Fruit fly (Drosophila melanogaster) whole organism, wandering third instar larva: Measurements from ENCODE around the gene GV1.

Experiments used
- Abd-B ChIP-seq: fragments of >200 bp; optimal IDR thresholded peaks from 2 replicates; lab custom pipeline; 2017; ENCODE audit warnings: missing biosample characterization, missing genetic modification characterization
- CG32264 ChIP-seq: fragments of 200-800 bp; sonication (Bioruptor generic); optimal IDR thresholded peaks from 2 replicates; lab custom pipeline; 2016; ENCODE audit warnings: missing biosample characterization, missing genetic modification characterization
- CG9705 ChIP-seq: fragments of 200-800 bp; sonication (Bioruptor generic); optimal IDR thresholded peaks from 2 replicates; lab custom pipeline; 2018; ENCODE audit warnings: missing biosample characterization, mild to moderate bottlenecking, missing genetic modification characterization
- CrebA ChIP-seq: fragments of 200-800 bp; sonication (Bioruptor generic); optimal IDR thresholded peaks from 2 replicates; lab custom pipeline; 2016; ENCODE audit warnings: missing biosample characterization, mild to moderate bottlenecking, missing genetic modification characterization, borderline replicate concordance
- Dfd ChIP-seq: fragments of >200 bp; optimal IDR thresholded peaks from 2 replicates; lab custom pipeline; 2017; ENCODE audit warnings: missing biosample characterization, missing genetic modification characterization
- Dif ChIP-seq: fragments of 200-275, 200-300 bp; sonication (Bioruptor generic); optimal IDR thresholded peaks from 2 replicates; lab custom pipeline; 2018; ENCODE audit warnings: missing biosample characterization, missing genetic modification characterization; ENCODE audit not compliant: partially characterized antibody
- GATAd ChIP-seq: sonication (Bioruptor generic); optimal IDR thresholded peaks from 2 replicates; lab custom pipeline; 2016; ENCODE audit warnings: missing biosample characterization, missing genetic modification characterization
- HLH106 ChIP-seq: fragments of 200-800 bp; optimal IDR thresholded peaks from 3 replicates; lab custom pipeline; 2019; ENCODE audit warnings: missing biosample characterization, mild to moderate bottlenecking, missing genetic modification characterization, moderate library complexity
- Hnf4 ChIP-seq: fragments of 200-800 bp; sonication (Bioruptor generic); optimal IDR thresholded peaks from 2 replicates; lab custom pipeline; 2016; ENCODE audit warnings: missing biosample characterization, mild to moderate bottlenecking, missing genetic modification characterization
- Hr78 ChIP-seq: fragments of >200 bp; optimal IDR thresholded peaks from 2 replicates; lab custom pipeline; 2017; ENCODE audit warnings: missing biosample characterization, missing genetic modification characterization
- Hr83 ChIP-seq: fragments of 200-300 bp; sonication (Bioruptor generic); optimal IDR thresholded peaks from 2 replicates; lab custom pipeline; 2016; ENCODE audit warnings: missing biosample characterization, mild to moderate bottlenecking, missing genetic modification characterization, moderate library complexity; ENCODE audit not compliant: poor library complexity, severe bottlenecking
- Jra ChIP-seq: sonication (Bioruptor generic); optimal IDR thresholded peaks from 2 replicates; lab custom pipeline; 2016; ENCODE audit warnings: missing biosample characterization, missing genetic modification characterization
- Mio ChIP-seq: sonication (Bioruptor generic); optimal IDR thresholded peaks from 2 replicates; lab custom pipeline; 2016; ENCODE audit warnings: missing biosample characterization, missing genetic modification characterization
- Myc ChIP-seq: fragments of >200 bp; optimal IDR thresholded peaks from 2 replicates; lab custom pipeline; 2017
- N ChIP-seq: fragments of >200 bp; optimal IDR thresholded peaks from 2 replicates; lab custom pipeline; 2018; ENCODE audit warnings: missing biosample characterization, missing external identifiers, missing genetic modification characterization
- OdsH ChIP-seq: fragments of 200-800 bp; sonication (Bioruptor generic); optimal IDR thresholded peaks from 2 replicates; lab custom pipeline; 2016; ENCODE audit warnings: missing biosample characterization, mild to moderate bottlenecking, missing genetic modification characterization
- Rel ChIP-seq, 2 experiments: fragments of 200-800 bp; sonication (Bioruptor generic) in 1 of 2; optimal IDR thresholded peaks; 2 replicates in 1 of 2; 3 replicates in 1 of 2; lab custom pipeline; 2016 to 2019; ENCODE audit warnings: mild to moderate bottlenecking in 2 of 2, missing biosample characterization in 2 of 2, missing genetic modification characterization in 2 of 2, moderate library complexity in 1 of 2
- Sp1 ChIP-seq: fragments of 200-800 bp; sonication (Bioruptor generic); optimal IDR thresholded peaks from 3 replicates; lab custom pipeline; 2019; ENCODE audit warnings: missing biosample characterization, mild to moderate bottlenecking, missing genetic modification characterization, moderate library complexity
- Vsx2 ChIP-seq: fragments of 200-300, 225-300 bp; sonication (Bioruptor generic); optimal IDR thresholded peaks from 2 replicates; lab custom pipeline; 2018; ENCODE audit warnings: missing biosample characterization, missing genetic modification characterization; ENCODE audit not compliant: partially characterized antibody
- br ChIP-seq: fragments of 200-800 bp; sonication (Bioruptor generic); optimal IDR thresholded peaks from 2 replicates; lab custom pipeline; 2016; ENCODE audit warnings: missing biosample characterization, missing genetic modification characterization
- brk ChIP-seq: fragments of 200-800 bp; sonication (Bioruptor generic); optimal IDR thresholded peaks from 2 replicates; lab custom pipeline; 2016; ENCODE audit warnings: missing biosample characterization, mild to moderate bottlenecking, missing genetic modification characterization
- dl ChIP-seq, 2 experiments: fragments of 175-275, 200-275 bp in 1 of 2; fragments of 200-275 bp in 1 of 2; sonication (Bioruptor generic); optimal IDR thresholded peaks; lab custom pipeline; 2018; ENCODE audit warnings: mild to moderate bottlenecking in 2 of 2, missing biosample characterization in 2 of 2, missing genetic modification characterization in 2 of 2, moderate library complexity in 2 of 2; ENCODE audit not compliant: partially characterized antibody in 2 of 2, insufficient read depth in 1 of 2
- ey ChIP-seq: fragments of 200-800 bp; sonication (Bioruptor generic); optimal IDR thresholded peaks from 2 replicates; lab custom pipeline; 2016; ENCODE audit warnings: missing biosample characterization, missing genetic modification characterization
- foxo ChIP-seq, 2 experiments: fragments of 200-800 bp; sonication (Bioruptor generic); optimal IDR thresholded peaks; 2 replicates in 1 of 2; 3 replicates in 1 of 2; lab custom pipeline; 2016 to 2017; ENCODE audit warnings: missing biosample characterization in 2 of 2, missing genetic modification characterization in 2 of 2
- fru ChIP-seq: fragments of 200-800 bp; sonication (Bioruptor generic); optimal IDR thresholded peaks from 3 replicates; lab custom pipeline; 2016; ENCODE audit warnings: missing biosample characterization, mild to moderate bottlenecking, missing genetic modification characterization
- h ChIP-seq: fragments of 200-800 bp; sonication (Bioruptor generic); optimal IDR thresholded peaks from 3 replicates; lab custom pipeline; 2016; ENCODE audit warnings: missing biosample characterization, mild to moderate bottlenecking, missing genetic modification characterization
- jim ChIP-seq: fragments of 175-275, 200-325 bp; sonication (Bioruptor generic); optimal IDR thresholded peaks from 2 replicates; lab custom pipeline; 2016; ENCODE audit warnings: missing biosample characterization, mild to moderate bottlenecking, missing genetic modification characterization
- lola ChIP-seq: fragments of >200 bp; optimal IDR thresholded peaks from 2 replicates; lab custom pipeline; 2017; ENCODE audit warnings: missing biosample characterization, missing genetic modification characterization
- pan ChIP-seq: fragments of >200 bp; optimal IDR thresholded peaks from 2 replicates; lab custom pipeline; 2017
- psq ChIP-seq: fragments of 200-800 bp; sonication (Bioruptor generic); optimal IDR thresholded peaks from 3 replicates; lab custom pipeline; 2017; ENCODE audit warnings: missing biosample characterization, mild to moderate bottlenecking, missing genetic modification characterization, moderate library complexity
- rgr ChIP-seq: fragments of 200-800 bp; sonication (Bioruptor generic); optimal IDR thresholded peaks from 3 replicates; lab custom pipeline; 2016; ENCODE audit warnings: missing biosample characterization, mild to moderate bottlenecking, missing genetic modification characterization
- sage ChIP-seq: fragments of 200-800 bp; sonication (Bioruptor generic); optimal IDR thresholded peaks from 2 replicates; lab custom pipeline; 2016; ENCODE audit warnings: missing biosample characterization, mild to moderate bottlenecking, missing genetic modification characterization
- sv ChIP-seq: fragments of 200-800 bp; sonication (Bioruptor generic); optimal IDR thresholded peaks from 3 replicates; lab custom pipeline; 2016; ENCODE audit warnings: missing biosample characterization, missing genetic modification characterization
- tai ChIP-seq: sonication (Bioruptor generic); optimal IDR thresholded peaks from 2 replicates; lab custom pipeline; 2016; ENCODE audit warnings: missing biosample characterization, missing genetic modification characterization
- woc ChIP-seq: sonication (Bioruptor generic); optimal IDR thresholded peaks from 2 replicates; lab custom pipeline; 2016; ENCODE audit warnings: missing biosample characterization, mild to moderate bottlenecking, missing genetic modification characterization

GV1 gene

DNA sequence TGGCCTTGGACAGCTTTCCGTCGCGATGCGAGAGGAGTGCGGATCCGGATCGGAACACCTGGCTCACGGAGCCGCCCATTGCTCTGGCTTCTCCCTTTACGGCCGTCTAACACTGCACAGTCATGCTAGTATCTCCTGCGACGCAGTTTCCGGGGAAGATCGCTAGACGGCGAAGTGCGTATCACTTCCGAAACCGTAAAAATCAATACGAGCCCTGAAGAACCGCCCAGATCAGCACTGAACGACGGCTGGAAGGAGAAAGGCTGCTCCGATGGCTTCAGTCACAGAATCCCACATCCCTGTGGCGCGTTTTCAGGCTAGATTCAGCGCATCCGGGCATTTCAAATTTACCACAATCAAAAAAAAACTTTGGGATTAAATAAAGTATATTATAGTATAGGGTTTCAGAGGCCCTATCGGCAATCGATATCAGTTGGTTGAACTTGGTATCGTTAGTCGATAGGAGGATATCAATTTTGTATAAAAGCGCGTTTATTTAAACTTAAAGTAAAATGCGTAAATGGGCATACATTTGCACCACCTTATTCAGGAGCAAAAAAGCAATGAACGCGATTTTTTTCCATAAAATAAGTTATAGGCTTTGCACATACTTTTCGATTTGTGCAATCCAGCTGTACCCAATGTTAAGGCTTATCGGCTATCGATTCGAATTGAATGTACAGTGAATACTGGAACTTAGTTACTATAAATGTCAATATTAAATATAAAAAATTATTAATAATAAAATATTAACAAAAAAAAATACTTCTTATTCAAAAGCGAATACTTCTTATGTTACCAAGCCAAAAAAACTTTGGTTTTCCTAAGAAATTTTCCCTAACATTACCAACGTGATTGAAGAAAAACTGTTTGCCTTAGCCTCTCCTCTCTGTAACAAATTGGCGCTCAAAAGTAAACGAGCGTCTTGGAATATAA lies 35.4 kb upstream of the GV1 start, which contains the start of the genes CG13933 and PolD2 (continued):
- peak; percentile 99 for TF ChIP-seq rgr (GFP tag; lab: Kevin White, UChicago)
- peak; percentile 98 for TF ChIP-seq OdsH (GFP tag; lab: Kevin White, UChicago)
- no peak for TF ChIP-seq Hnf4 (GFP tag; lab: Kevin White, UChicago)
- TF ChIP-seq CG32264 (GFP tag; lab: Kevin White, UChicago) = no peak

- TF ChIP-seq Jra (GFP tag; lab: Kevin White, UChicago) (no peak), Hnf4 (GFP tag; lab: Kevin White, UChicago) (no peak), Vsx2 (no peak), OdsH (GFP tag; lab: Kevin White, UChicago) (no peak), Myc (no peak), N (GFP tag; lab: Kevin White, UChicago) (no peak), jim (no peak)
- TF ChIP-seq, all 38 proteins: peak for 0
These were observed 33.1 kb upstream of the GV1 start, which contains the start of the genes CG2021 and mRpL46 for dm6 chr3L:1777249-1777648. TSS of gene CG2021 (minus strand) at chr3L:1777411. TSS of gene mRpL46 (plus strand) at chr3L:1777439.

- TF ChIP-seq ey (GFP tag; lab: Kevin White, UChicago) (no peak), Rel (GFP tag; optimal IDR thresholded peaks at IDR 0.05; lab: Kevin White, UChicago) (no peak), Rel (tag; optimal IDR thresholded peaks at IDR 0.05; lab: Kevin White, UChicago) (peak; percentile 91)
These were observed 26.3 kb upstream of the GV1 start for dm6 chr3L:1784092-1784491.

- TF ChIP-seq CrebA (GFP tag; lab: Kevin White, UChicago) = no peak
- TF ChIP-seq CG9705 (GFP tag; lab: Kevin White, UChicago) = no peak
- no peak for TF ChIP-seq Hnf4 (GFP tag; lab: Kevin White, UChicago)
- no peak for TF ChIP-seq sage (GFP tag; lab: Kevin White, UChicago)
- no peak for TF ChIP-seq tai (GFP tag; lab: Kevin White, UChicago)
- TF ChIP-seq sv (GFP tag; lab: Kevin White, UChicago) = no peak
- TF ChIP-seq woc = no peak
- TF ChIP-seq jim = no peak
- TF ChIP-seq Hr78 (GFP tag; lab: Kevin White, UChicago) = no peak
- TF ChIP-seq fru = no peak
- no peak for TF ChIP-seq br (GFP tag; lab: Kevin White, UChicago)
- no peak for TF ChIP-seq GATAd (GFP tag; lab: Kevin White, UChicago)
- TF ChIP-seq psq (GFP tag; lab: Kevin White, UChicago) = no peak
- TF ChIP-seq Abd-B (GFP tag; lab: Kevin White, UChicago) = no peak
- TF ChIP-seq foxo (GFP tag; optimal IDR thresholded peaks at IDR 0.05; lab: Kevin White, UChicago) = no peak
- TF ChIP-seq OdsH (GFP tag; lab: Kevin White, UChicago) = no peak
- TF ChIP-seq lola (GFP tag; lab: Kevin White, UChicago) = no peak
- no peak for TF ChIP-seq N (GFP tag; lab: Kevin White, UChicago)
These were observed 21.0 kb upstream of the GV1 start for dm6 chr3L:1789339-1789738.

- peak; percentile 68 for TF ChIP-seq Dif
- TF ChIP-seq h (GFP tag; lab: Kevin White, UChicago) = no peak
- no peak for TF ChIP-seq HLH106 (tag; lab: Kevin White, UChicago)
- peak in 1 of 2 experiments; percentile 37 for TF ChIP-seq dl (GFP tag; optimal IDR thresholded peaks at IDR 0.05; lab: Kevin White, UChicago; ENCODE audit: insufficient read depth in 1 of 2, partially characterized antibody in 2 of 2)
- no peak for TF ChIP-seq Jra (GFP tag; lab: Kevin White, UChicago)
- TF ChIP-seq Dfd (GFP tag; lab: Kevin White, UChicago) = no peak
- no peak for TF ChIP-seq N (GFP tag; lab: Kevin White, UChicago)
- no peak for TF ChIP-seq foxo (GFP tag; optimal IDR thresholded peaks at IDR 0.05; lab: Kevin White, UChicago)
- no peak for TF ChIP-seq tai (GFP tag; lab: Kevin White, UChicago)
- TF ChIP-seq ey (GFP tag; lab: Kevin White, UChicago) = no peak
- TF ChIP-seq CrebA (GFP tag; lab: Kevin White, UChicago) = no peak
- TF ChIP-seq Mio (GFP tag; lab: Kevin White, UChicago) = no peak
- TF ChIP-seq br (GFP tag; lab: Kevin White, UChicago) = no peak
- no peak for TF ChIP-seq woc
- TF ChIP-seq sage (GFP tag; lab: Kevin White, UChicago) = no peak
- no peak for TF ChIP-seq brk (GFP tag; lab: Kevin White, UChicago)
- no peak for TF ChIP-seq Sp1 (GFP tag; lab: Kevin White, UChicago)
- TF ChIP-seq Rel (GFP tag; optimal IDR thresholded peaks at IDR 0.05; lab: Kevin White, UChicago) = no peak
- peak; percentile 28 for TF ChIP-seq Rel (tag; optimal IDR thresholded peaks at IDR 0.05; lab: Kevin White, UChicago)
- TF ChIP-seq Hr83 (GFP tag; lab: Kevin White, UChicago) = no peak
- no peak for TF ChIP-seq pan (lab: Kevin White, UChicago)
- no peak for TF ChIP-seq Hnf4 (GFP tag; lab: Kevin White, UChicago)
- no peak for TF ChIP-seq lola (GFP tag; lab: Kevin White, UChicago)
- no peak for TF ChIP-seq fru
- TF ChIP-seq rgr (GFP tag; lab: Kevin White, UChicago) = no peak
- TF ChIP-seq GATAd (GFP tag; lab: Kevin White, UChicago) = no peak
- no peak for TF ChIP-seq psq (GFP tag; lab: Kevin White, UChicago)
These were observed 16.0 kb upstream of the GV1 start for dm6 chr3L:1794164-1794942.
